Worm (Caenorhabditis elegans): ENCODE data around the gene C09E7.7.

C09E7.7 gene

DNA sequence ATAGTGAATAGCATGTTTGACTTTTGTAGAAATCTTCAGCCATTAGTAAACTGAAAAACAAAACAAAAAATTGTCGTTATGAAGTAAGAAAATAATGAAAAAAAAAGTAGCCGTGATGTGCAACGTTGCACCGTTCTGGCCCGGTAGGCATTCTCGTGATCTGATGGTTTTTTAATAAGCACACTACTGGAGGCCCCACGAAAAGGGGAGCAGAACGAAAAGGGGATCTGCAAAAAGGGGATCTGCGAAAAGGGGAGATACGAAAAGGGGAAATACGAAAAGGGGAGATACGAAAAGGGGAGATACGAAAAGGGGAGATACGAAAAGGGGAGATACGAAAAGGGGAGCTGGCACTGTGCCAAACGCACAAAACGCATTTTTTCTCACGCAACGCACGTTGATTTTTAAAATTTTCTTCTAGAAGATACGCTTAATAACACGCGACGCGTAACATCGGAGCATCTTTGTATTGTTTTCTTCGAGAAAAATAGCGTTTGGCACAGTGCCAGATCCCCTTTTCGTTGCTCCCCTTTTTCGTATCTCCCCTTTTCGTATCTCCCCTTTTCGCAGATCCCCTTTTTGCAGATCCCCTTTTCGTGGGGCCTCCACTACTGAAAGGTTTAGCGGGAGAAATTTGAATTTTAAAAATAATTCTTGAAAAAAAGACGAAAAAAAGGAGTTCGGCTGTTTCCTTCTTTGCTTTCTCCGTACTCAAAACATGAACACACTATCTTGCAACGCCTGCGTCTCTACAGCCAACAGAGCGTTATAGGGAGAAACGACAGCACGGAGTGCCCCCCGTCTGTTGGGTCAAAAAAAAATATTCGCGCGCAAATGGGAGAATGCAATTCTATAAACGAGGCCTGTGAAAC lies at the start of gene C09E7.7:
TSS of gene C09E7.7 (minus strand) at position 57 of the 872 bp plus-strand sequence.
- TF ChIP-seq pes-1 (GFP tag; IDR thresholded peaks at IDR 0.05) (peak; percentile 60), tbx-37 (GFP tag; conservative IDR thresholded peaks at IDR 0.05) (peak; percentile 74), aly-1 (tag; optimal IDR thresholded peaks at IDR 0.05) (peak; percentile 73), sea-1 (GFP tag; conservative IDR thresholded peaks at IDR 0.05) (peak; percentile 71), tbx-11 (GFP tag; IDR thresholded peaks at IDR 0.05) (peak; percentile 24; the same call in 1 of the 2 replicates), ets-7 (tag; optimal IDR thresholded peaks at IDR 0.05) (peak; percentile 50), hmg-4 (GFP tag; optimal IDR thresholded peaks at IDR 0.05) (peak; percentile 39)

DNA sequence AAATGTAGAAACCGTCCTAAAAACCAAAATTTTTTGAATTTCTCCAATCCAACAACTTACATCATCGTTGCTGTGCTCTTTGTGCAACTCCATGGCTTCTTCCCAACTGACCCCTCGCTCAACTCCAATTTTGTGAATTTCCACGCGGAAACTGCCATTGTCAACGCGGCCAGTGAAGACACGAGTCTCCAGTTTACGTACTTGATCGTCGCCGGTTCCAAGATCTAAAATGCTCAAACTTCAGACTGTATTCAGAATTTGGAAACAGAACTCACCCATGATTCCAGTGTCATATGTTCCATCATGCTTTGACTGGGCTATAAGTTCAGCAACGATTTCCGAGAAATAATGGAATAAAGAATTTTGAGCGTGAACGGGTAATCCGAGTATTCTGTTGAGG lies 43.0 kb upstream of the C09E7.7 start:
- TF ChIP-seq sea-1 (GFP tag; conservative IDR thresholded peaks at IDR 0.05) (no peak), flt-1 (GFP tag; IDR thresholded peaks at IDR 0.05) (no peak), F13C5.2 (tag; optimal IDR thresholded peaks at IDR 0.05) (no peak), ets-7 (tag; optimal IDR thresholded peaks at IDR 0.05) (no peak), hmg-4 (GFP tag; optimal IDR thresholded peaks at IDR 0.05) (no peak), hmbx-1 (tag; optimal IDR thresholded peaks at IDR 0.05) (no peak), tbx-37 (GFP tag; conservative IDR thresholded peaks at IDR 0.05) (no peak), pes-1 (GFP tag; IDR thresholded peaks at IDR 0.05) (no peak), aly-1 (tag; optimal IDR thresholded peaks at IDR 0.05) (no peak), B0310.2 (tag; optimal IDR thresholded peaks at IDR 0.05) (no peak)

DNA sequence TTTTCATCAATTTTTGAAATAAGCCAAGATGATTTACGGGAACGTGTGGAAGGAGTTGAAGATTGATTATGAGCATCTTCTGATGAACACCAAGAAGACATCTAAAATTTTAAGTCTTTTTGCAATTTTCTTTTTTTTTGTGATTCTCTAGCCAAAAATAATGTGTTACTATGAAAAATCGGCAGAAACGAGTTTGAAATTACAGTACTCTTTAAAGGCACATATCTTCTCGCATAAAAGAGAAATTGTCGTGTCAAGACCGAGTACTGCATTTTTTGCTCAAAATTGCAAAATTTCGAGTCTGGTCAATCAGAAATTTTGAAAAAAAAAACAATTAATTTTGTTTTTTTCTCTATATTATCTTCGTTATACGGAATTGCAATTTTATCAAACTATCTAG lies 41.0 kb upstream of the C09E7.7 start, which contains the start of gene F20H11.1:
TSS of gene F20H11.1 (minus strand) at position 101 of the 400 bp plus-strand sequence.
- TF ChIP-seq aly-1 (tag; optimal IDR thresholded peaks at IDR 0.05) = no peak
- TF ChIP-seq hnd-1 (tag; optimal IDR thresholded peaks at IDR 0.05) = no peak
- no peak for TF ChIP-seq scrt-1 (GFP tag; IDR thresholded peaks at IDR 0.05)
- no peak for TF ChIP-seq ets-7 (tag; optimal IDR thresholded peaks at IDR 0.05)
- no peak for TF ChIP-seq flt-1 (GFP tag; IDR thresholded peaks at IDR 0.05)
- no peak for TF ChIP-seq B0310.2 (tag; optimal IDR thresholded peaks at IDR 0.05)
- TF ChIP-seq F13C5.2 (tag; optimal IDR thresholded peaks at IDR 0.05) = no peak
- no peak for TF ChIP-seq sea-1 (GFP tag; conservative IDR thresholded peaks at IDR 0.05)
- TF ChIP-seq pes-1 (GFP tag; IDR thresholded peaks at IDR 0.05) = no peak
- no peak for TF ChIP-seq ama-1 (optimal IDR thresholded peaks at IDR 0.05)
- no peak for TF ChIP-seq hmg-4 (GFP tag; optimal IDR thresholded peaks at IDR 0.05)
- TF ChIP-seq ceh-13 (GFP tag; optimal IDR thresholded peaks at IDR 0.05) = no peak
- no peak for TF ChIP-seq tbx-11 (GFP tag; IDR thresholded peaks at IDR 0.05)
- no peak for TF ChIP-seq hmbx-1 (tag; optimal IDR thresholded peaks at IDR 0.05)
- TF ChIP-seq tra-4 (tag; optimal IDR thresholded peaks at IDR 0.05) = no peak
- no peak for TF ChIP-seq tbx-37 (GFP tag; conservative IDR thresholded peaks at IDR 0.05)
- TF ChIP-seq ceh-36 (tag; optimal IDR thresholded peaks at IDR 0.05) = no peak

DNA sequence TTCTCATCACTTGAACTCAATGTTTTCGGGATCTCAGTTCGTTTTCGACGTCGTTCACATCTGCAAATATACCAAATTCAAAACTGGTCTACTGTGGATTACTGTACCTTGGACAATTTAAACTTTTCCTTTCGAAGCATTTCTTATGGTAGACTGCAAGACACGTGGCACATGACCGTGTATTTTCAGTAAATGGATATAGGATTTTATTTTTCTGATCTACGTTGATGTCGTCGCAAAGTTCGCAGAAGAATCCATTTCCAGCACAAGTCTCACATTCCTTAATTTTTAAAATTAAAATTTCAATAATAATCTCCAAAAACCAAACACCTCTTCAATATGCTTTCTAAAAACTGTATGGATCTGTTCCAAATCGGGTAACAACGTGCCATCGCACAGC lies 38.5 kb upstream of the C09E7.7 start:
- TF ChIP-seq ceh-13 (GFP tag; optimal IDR thresholded peaks at IDR 0.05) (no peak), tbx-11 (GFP tag; IDR thresholded peaks at IDR 0.05) (no peak), flt-1 (GFP tag; IDR thresholded peaks at IDR 0.05) (no peak), scrt-1 (GFP tag; IDR thresholded peaks at IDR 0.05) (no peak), hmbx-1 (tag; optimal IDR thresholded peaks at IDR 0.05) (no peak), ama-1 (optimal IDR thresholded peaks at IDR 0.05) (no peak), ets-7 (tag; optimal IDR thresholded peaks at IDR 0.05) (no peak), tra-4 (tag; optimal IDR thresholded peaks at IDR 0.05) (no peak)

DNA sequence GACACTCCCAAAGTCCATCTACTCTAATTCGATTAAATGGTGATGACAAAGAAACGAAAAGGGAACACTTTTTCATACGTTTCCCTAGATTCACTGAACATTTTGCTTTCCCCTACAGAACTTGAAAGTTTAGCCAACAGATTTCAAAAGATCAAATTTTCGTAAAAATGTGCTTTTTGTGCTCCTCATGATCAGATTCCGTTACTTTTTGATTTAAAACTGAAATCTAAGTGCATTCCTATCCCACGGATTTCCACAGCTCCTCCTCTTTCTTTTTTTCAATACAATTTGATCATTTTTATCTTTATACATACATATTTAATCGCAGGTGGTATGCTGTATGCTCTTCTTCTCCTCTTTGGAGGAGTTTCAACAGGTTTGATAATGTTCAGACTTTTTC lies 36.5 kb upstream of the C09E7.7 start, which contains the start of gene ddo-3:
TSS of gene ddo-3 (plus strand) at position 301 of the 400 bp plus-strand sequence.
- TF ChIP-seq pes-1 (GFP tag; IDR thresholded peaks at IDR 0.05) (no peak), ets-7 (tag; optimal IDR thresholded peaks at IDR 0.05) (no peak), ceh-13 (GFP tag; optimal IDR thresholded peaks at IDR 0.05) (no peak)

DNA sequence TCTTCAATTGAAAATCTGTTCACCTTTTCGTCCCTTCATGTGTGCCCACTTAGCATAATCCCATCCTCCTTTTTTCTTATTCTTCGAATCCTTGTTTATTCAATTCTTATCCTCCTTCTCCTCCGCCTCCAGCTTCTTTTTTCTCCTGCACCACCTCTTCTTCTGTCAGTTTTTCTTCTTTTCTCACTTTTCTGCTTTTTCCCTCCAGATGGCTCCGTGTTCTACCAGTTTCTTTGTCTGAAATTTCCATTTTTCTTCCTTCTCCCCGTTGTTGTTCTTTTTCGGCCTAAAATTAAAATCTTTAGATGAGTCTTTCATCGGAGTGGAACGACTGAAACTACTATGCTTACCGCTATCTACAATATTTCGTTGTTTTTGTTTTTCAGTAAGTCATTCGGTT lies 30.5 kb upstream of the C09E7.7 start, which contains the start of gene acr-21:
TSS of gene acr-21 (plus strand) at position 301 of the 400 bp plus-strand sequence.
- no peak for TF ChIP-seq hmg-4 (GFP tag; optimal IDR thresholded peaks at IDR 0.05)
- TF ChIP-seq ceh-13 (GFP tag; optimal IDR thresholded peaks at IDR 0.05) = no peak
- TF ChIP-seq tbx-37 (GFP tag; conservative IDR thresholded peaks at IDR 0.05) = no peak
- TF ChIP-seq F13C5.2 (tag; optimal IDR thresholded peaks at IDR 0.05) = no peak
- TF ChIP-seq aly-1 (tag; optimal IDR thresholded peaks at IDR 0.05) = no peak
- TF ChIP-seq tbx-11 (GFP tag; IDR thresholded peaks at IDR 0.05) = no peak
- TF ChIP-seq scrt-1 (GFP tag; IDR thresholded peaks at IDR 0.05) = no peak
- TF ChIP-seq ceh-36 (tag; optimal IDR thresholded peaks at IDR 0.05) = no peak
- no peak for TF ChIP-seq flt-1 (GFP tag; IDR thresholded peaks at IDR 0.05)
- TF ChIP-seq hmbx-1 (tag; optimal IDR thresholded peaks at IDR 0.05) = no peak
- no peak for TF ChIP-seq tra-4 (tag; optimal IDR thresholded peaks at IDR 0.05)
- TF ChIP-seq B0310.2 (tag; optimal IDR thresholded peaks at IDR 0.05) = no peak
- no peak for TF ChIP-seq hnd-1 (tag; optimal IDR thresholded peaks at IDR 0.05)
- no peak for TF ChIP-seq pes-1 (GFP tag; IDR thresholded peaks at IDR 0.05)
- no peak for TF ChIP-seq ets-7 (tag; optimal IDR thresholded peaks at IDR 0.05)
- TF ChIP-seq sea-1 (GFP tag; conservative IDR thresholded peaks at IDR 0.05) = no peak
- TF ChIP-seq ama-1 (optimal IDR thresholded peaks at IDR 0.05) = no peak

DNA sequence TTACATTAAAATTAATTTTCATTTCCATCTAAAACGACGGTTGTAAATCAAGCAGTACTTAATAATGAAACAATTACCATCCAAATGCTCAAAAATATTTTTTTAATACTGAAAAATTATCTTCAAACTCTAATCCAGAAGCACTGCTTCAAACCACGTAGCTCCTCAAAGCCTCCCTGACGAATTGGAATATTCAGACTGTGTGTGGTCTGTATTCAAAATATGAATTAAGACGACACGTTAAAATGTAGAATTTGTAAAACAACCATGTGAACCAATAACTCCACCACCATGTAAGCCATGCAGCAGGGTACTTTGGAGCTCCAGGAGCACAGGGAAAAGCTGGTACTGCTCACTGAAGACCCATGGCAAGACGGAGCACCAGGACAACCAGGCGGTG lies 28.4 kb upstream of the C09E7.7 start, which contains the start of gene F27B3.8:
TSS of gene F27B3.8 (plus strand) at position 301 of the 400 bp plus-strand sequence.
- TF ChIP-seq aly-1 (tag; optimal IDR thresholded peaks at IDR 0.05) (no peak), flt-1 (GFP tag; IDR thresholded peaks at IDR 0.05) (no peak), tra-4 (tag; optimal IDR thresholded peaks at IDR 0.05) (no peak), tbx-11 (GFP tag; IDR thresholded peaks at IDR 0.05) (no peak), tbx-37 (GFP tag; conservative IDR thresholded peaks at IDR 0.05) (no peak), F13C5.2 (tag; optimal IDR thresholded peaks at IDR 0.05) (no peak), ets-7 (tag; optimal IDR thresholded peaks at IDR 0.05) (no peak), ceh-36 (tag; optimal IDR thresholded peaks at IDR 0.05) (no peak), hmg-4 (GFP tag; optimal IDR thresholded peaks at IDR 0.05) (no peak), hmbx-1 (tag; optimal IDR thresholded peaks at IDR 0.05) (no peak), ama-1 (optimal IDR thresholded peaks at IDR 0.05) (no peak), scrt-1 (GFP tag; IDR thresholded peaks at IDR 0.05) (no peak), pes-1 (GFP tag; IDR thresholded peaks at IDR 0.05) (no peak), hnd-1 (tag; optimal IDR thresholded peaks at IDR 0.05) (no peak), B0310.2 (tag; optimal IDR thresholded peaks at IDR 0.05) (no peak), ceh-13 (GFP tag; optimal IDR thresholded peaks at IDR 0.05) (no peak)

Measured in whole organism, early embryonic.